Worm (Caenorhabditis elegans) whole organism, mixed stage, embryonic: ENCODE measurements around the gene R07B7.12.

Experiments
- ces-1 ChIP-seq: fragments of 150-350 bp; optimal IDR thresholded peaks from 2 replicates; lab custom pipeline; 2014; ENCODE audit warnings: missing biosample characterization, missing genetic modification reagents, missing genetic modification characterization
- elt-1 ChIP-seq: sonication (generic microtip); optimal IDR thresholded peaks from 2 replicates; lab custom pipeline; 2017; ENCODE audit warnings: missing genetic modification characterization, mild to moderate bottlenecking, missing compliant biosample characterization, antibody characterized with exemption, moderate library complexity, borderline replicate concordance; ENCODE audit not compliant: insufficient read depth
- elt-3 ChIP-seq: fragments of 150-350 bp; optimal IDR thresholded peaks from 2 replicates; lab custom pipeline; 2014; ENCODE audit warnings: missing biosample characterization, missing genetic modification characterization
- lin-13 ChIP-seq: fragments of 150-350 bp; optimal IDR thresholded peaks from 2 replicates; lab custom pipeline; 2014; ENCODE audit warnings: missing biosample characterization, missing genetic modification characterization
- lsy-2 ChIP-seq: fragments of 150-350 bp; optimal IDR thresholded peaks from 2 replicates; lab custom pipeline; 2014; ENCODE audit warnings: missing biosample characterization, missing genetic modification characterization
- nhr-12 ChIP-seq: fragments of 150-350 bp; optimal IDR thresholded peaks from 2 replicates; lab custom pipeline; 2014; ENCODE audit warnings: missing biosample characterization, missing genetic modification characterization
- nhr-237 ChIP-seq: fragments of 150-350 bp; optimal IDR thresholded peaks from 2 replicates; lab custom pipeline; 2014; ENCODE audit warnings: missing biosample characterization, missing genetic modification characterization
- nhr-28 ChIP-seq: fragments of 150-350 bp; optimal IDR thresholded peaks from 2 replicates; lab custom pipeline; 2014; ENCODE audit warnings: missing biosample characterization, missing genetic modification characterization
- nhr-76 ChIP-seq: sonication (generic microtip); optimal IDR thresholded peaks from 2 replicates; lab custom pipeline; 2017; ENCODE audit warnings: missing biosample characterization, missing genetic modification characterization
- pha-4 ChIP-seq: fragments of 150-350 bp; optimal IDR thresholded peaks from 2 replicates; lab custom pipeline; 2018; ENCODE audit warnings: missing biosample characterization, missing genetic modification reagents, missing genetic modification characterization
- snpc-4 ChIP-seq: fragments of 150-350 bp; optimal IDR thresholded peaks from 2 replicates; lab custom pipeline; 2014; ENCODE audit warnings: missing biosample characterization, missing genetic modification characterization
- unc-62 ChIP-seq: fragments of 150-350 bp; optimal IDR thresholded peaks from 2 replicates; lab custom pipeline; 2014; ENCODE audit warnings: missing biosample characterization, missing genetic modification reagents, missing genetic modification characterization
- ztf-11 ChIP-seq: fragments of 150-350 bp; optimal IDR thresholded peaks from 2 replicates; lab custom pipeline; 2014; ENCODE audit warnings: missing biosample characterization, missing genetic modification characterization

DNA sequence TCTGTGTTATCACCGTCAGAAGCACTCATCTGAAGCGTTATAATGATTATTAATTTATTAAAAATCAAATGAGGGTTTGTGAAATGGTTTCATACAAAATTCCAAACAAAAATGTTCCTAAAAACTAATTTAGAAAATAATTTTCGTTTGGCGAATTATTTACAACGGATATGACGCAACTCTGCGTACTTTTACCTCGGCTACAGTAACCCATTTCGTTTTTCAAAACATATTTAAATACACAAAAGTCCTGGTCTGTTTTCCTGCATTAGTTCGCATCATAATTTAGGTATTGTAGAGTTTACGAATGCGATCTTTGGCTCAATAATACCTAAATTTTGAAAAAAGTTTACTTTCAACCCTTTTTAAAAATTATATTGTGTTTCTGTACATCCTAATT lies 29.2 kb upstream of the R07B7.12 start, which contains the start of gene R07B7.2:
- TF ChIP-seq ces-1 (no peak), nhr-76 (tag; lab: Kevin White, UChicago) (no peak), snpc-4 (tag; lab: Kevin White, UChicago) (no peak), ztf-11 (tag; lab: Kevin White, UChicago) (no peak), unc-62 (no peak), elt-3 (tag; lab: Kevin White, UChicago) (no peak), lin-13 (tag; lab: Kevin White, UChicago) (no peak), nhr-28 (tag; lab: Kevin White, UChicago) (no peak), nhr-237 (no peak), lsy-2 (tag; lab: Kevin White, UChicago) (no peak), nhr-12 (tag; lab: Kevin White, UChicago) (no peak), elt-1 (tag; lab: Kevin White, UChicago) (no peak), pha-4 (tag; lab: Kevin White, UChicago) (no peak)
